Fruit fly (Drosophila melanogaster): Measurements from ENCODE around the gene CG13893.

Gene CG13893

DNA sequence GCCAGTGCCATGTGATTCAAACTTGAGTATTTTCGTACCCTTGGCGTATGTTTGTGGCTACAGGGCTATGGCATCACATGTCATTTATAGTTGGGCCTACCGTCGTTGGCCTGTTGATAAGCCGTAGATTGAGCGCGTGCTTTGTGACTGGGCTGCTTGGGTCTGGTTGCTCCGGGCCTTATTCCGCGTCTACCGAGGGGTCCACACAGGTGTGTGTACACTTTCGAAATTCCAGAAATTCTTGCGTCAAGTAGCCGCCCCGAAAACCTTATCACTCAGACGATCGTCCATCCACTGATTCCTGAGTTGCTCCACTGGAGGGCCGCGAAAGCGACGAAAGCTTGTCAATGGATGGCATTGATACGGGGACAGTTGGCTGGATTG, 34.2 kb upstream of the CG13893 start:
- TF ChIP-seq cyc (GFP tag; optimal IDR thresholded peaks at IDR 0.05), result no peak
- TF ChIP-seq Lpt (GFP tag; optimal IDR thresholded peaks at IDR 0.05), result no peak
- no peak for TF ChIP-seq fd59A (GFP tag; optimal IDR thresholded peaks at IDR 0.05)
- no peak for TF ChIP-seq Sox15 (GFP tag; optimal IDR thresholded peaks at IDR 0.05)
- TF ChIP-seq Ets21C (GFP tag; optimal IDR thresholded peaks at IDR 0.05), result no peak
- TF ChIP-seq salr (GFP tag; optimal IDR thresholded peaks at IDR 0.05), result no peak
- no peak for TF ChIP-seq CG15336 (GFP tag; IDR thresholded peaks at IDR 0.05)
- no peak for TF ChIP-seq CG3919 (GFP tag; optimal IDR thresholded peaks at IDR 0.05)
- TF ChIP-seq CG7368 (GFP tag; optimal IDR thresholded peaks at IDR 0.05), result no peak
- TF ChIP-seq CG6276 (GFP tag; optimal IDR thresholded peaks at IDR 0.05), result no peak
- TF ChIP-seq CG8119 (GFP tag; IDR thresholded peaks at IDR 0.05), result no peak
- no peak for TF ChIP-seq eg (GFP tag; IDR thresholded peaks at IDR 0.05)
- no peak for TF ChIP-seq CG9139 (GFP tag; optimal IDR thresholded peaks at IDR 0.05)
- TF ChIP-seq CG34406 (GFP tag; optimal IDR thresholded peaks at IDR 0.05), result no peak
- TF ChIP-seq Eip75B (GFP tag; optimal IDR thresholded peaks at IDR 0.05), result no peak
- peak; percentile 26 for TF ChIP-seq Eip78C (GFP tag)
- peak; percentile 16 for TF ChIP-seq fkh (GFP tag; optimal IDR thresholded peaks at IDR 0.05)

DNA sequence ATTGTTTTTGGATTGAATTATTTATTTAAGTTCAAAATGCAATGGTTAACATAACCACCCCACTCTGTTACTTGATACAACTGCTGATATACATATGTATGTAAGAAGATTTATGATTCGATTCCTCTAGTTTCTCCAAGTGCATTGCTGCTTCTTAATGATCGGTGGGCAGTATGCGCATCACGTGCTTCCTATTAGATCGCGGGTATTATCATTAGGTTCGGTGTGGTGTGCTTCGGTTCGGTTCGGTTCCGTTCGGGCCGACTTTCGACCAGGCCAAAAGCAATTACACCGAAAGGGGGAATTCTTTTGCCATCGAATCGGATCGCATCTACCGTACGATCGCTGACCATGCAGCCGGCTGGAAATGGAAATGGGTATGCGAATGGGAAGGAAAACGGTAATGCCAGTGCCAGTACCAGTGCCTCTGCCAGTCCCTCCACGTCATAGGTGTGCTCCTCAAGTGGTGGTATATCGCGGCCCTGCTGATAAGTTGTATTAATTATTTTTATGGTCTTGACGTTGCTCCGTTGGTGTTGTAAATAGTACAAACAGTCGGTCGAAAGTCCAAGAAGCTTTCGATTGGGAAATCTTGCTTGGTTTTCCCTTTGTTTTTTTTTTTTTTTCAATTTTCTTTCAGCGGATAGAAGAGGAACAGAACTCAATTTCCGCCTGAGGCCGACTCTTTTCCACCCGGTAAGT, 33.7 kb upstream of the CG13893 start:
- TF ChIP-seq CG6792 (GFP tag; optimal IDR thresholded peaks at IDR 0.05) (no peak), CG15336 (GFP tag; IDR thresholded peaks at IDR 0.05) (peak; percentile 66), CG7368 (GFP tag; optimal IDR thresholded peaks at IDR 0.05) (no peak), CG11902 (GFP tag; optimal IDR thresholded peaks at IDR 0.05) (no peak), CG6808 (GFP tag; optimal IDR thresholded peaks at IDR 0.05) (no peak), Blimp-1 (GFP tag; optimal IDR thresholded peaks at IDR 0.05) (no peak), CG32006 (GFP tag; optimal IDR thresholded peaks at IDR 0.05) (peak; percentile 64), Hr38 (GFP tag; optimal IDR thresholded peaks at IDR 0.05) (no peak), fd59A (GFP tag; optimal IDR thresholded peaks at IDR 0.05) (no peak), CG31627 (GFP tag; optimal IDR thresholded peaks at IDR 0.05) (no peak), Hr4 (GFP tag; optimal IDR thresholded peaks at IDR 0.05) (peak; percentile 6), Hr39 (GFP tag; optimal IDR thresholded peaks at IDR 0.05) (no peak), CG6163 (GFP tag; IDR thresholded peaks at IDR 0.05) (peak; percentile 55; the same call in 2 of the 3 replicates), CG6276 (GFP tag; optimal IDR thresholded peaks at IDR 0.05) (peak; percentile 3), net (GFP tag; optimal IDR thresholded peaks at IDR 0.05) (no peak), Sox14 (GFP tag; optimal IDR thresholded peaks at IDR 0.05) (peak; percentile 24), fkh (GFP tag; optimal IDR thresholded peaks at IDR 0.05) (no peak), lz (GFP tag; optimal IDR thresholded peaks at IDR 0.05) (no peak), CG3032 (tag; optimal IDR thresholded peaks at IDR 0.05) (no peak), dac (GFP tag; optimal IDR thresholded peaks at IDR 0.05) (no peak), spab (GFP tag; optimal IDR thresholded peaks at IDR 0.05) (no peak), CG10631 (GFP tag; optimal IDR thresholded peaks at IDR 0.05) (no peak), cyc (GFP tag; optimal IDR thresholded peaks at IDR 0.05) (no peak), Eip75B (GFP tag; optimal IDR thresholded peaks at IDR 0.05) (no peak), CG34406 (GFP tag; optimal IDR thresholded peaks at IDR 0.05) (no peak), CG8119 (GFP tag; IDR thresholded peaks at IDR 0.05) (no peak), Eip78C (GFP tag) (no peak), salr (GFP tag; optimal IDR thresholded peaks at IDR 0.05) (no peak), topi (GFP tag; optimal IDR thresholded peaks at IDR 0.05) (no peak), Ets21C (GFP tag; optimal IDR thresholded peaks at IDR 0.05) (no peak), CG11762 (GFP tag; optimal IDR thresholded peaks at IDR 0.05; ENCODE audit: insufficient read depth) (no peak), Sox15 (GFP tag; optimal IDR thresholded peaks at IDR 0.05) (no peak), CG3919 (GFP tag; optimal IDR thresholded peaks at IDR 0.05) (no peak), esn (GFP tag; optimal IDR thresholded peaks at IDR 0.05) (no peak), ss (GFP tag; optimal IDR thresholded peaks at IDR 0.05) (no peak), vri (GFP tag; optimal IDR thresholded peaks at IDR 0.05) (no peak), dsx (GFP tag; optimal IDR thresholded peaks at IDR 0.05; ENCODE audit: poor library complexity, severe bottlenecking) (no peak), fd85E (GFP tag; optimal IDR thresholded peaks at IDR 0.05) (no peak), CG11294 (GFP tag; IDR thresholded peaks at IDR 0.05) (no peak), Lpt (GFP tag; optimal IDR thresholded peaks at IDR 0.05) (no peak), OdsH (GFP tag; optimal IDR thresholded peaks at IDR 0.05) (no peak), CG8632 (GFP tag; optimal IDR thresholded peaks at IDR 0.05) (no peak), acj6 (GFP tag; optimal IDR thresholded peaks at IDR 0.05) (no peak), Ets96B (tag; optimal IDR thresholded peaks at IDR 0.05) (no peak), CG9139 (GFP tag; optimal IDR thresholded peaks at IDR 0.05) (no peak), CG4318 (GFP tag; optimal IDR thresholded peaks at IDR 0.05) (peak; percentile 20)

Measured in whole organism, prepupa.